Fruit fly (Drosophila melanogaster) whole organism, embryonic: Measurements from ENCODE around the gene CG15047.
A peak's percentile ranks its signal among the peaks of the same experiment; 100 is the strongest.

Source experiments
- Atf6 ChIP-seq: fragments of 200-800 bp; sonication (Bioruptor generic); IDR thresholded peaks from 2 replicates; pipeline ENCODE4 v1.3.6; 2022; ENCODE audit warnings: missing biosample characterization, missing genetic modification characterization
- B-H2 ChIP-seq: fragments of 200-800 bp; sonication (Bioruptor generic); optimal IDR thresholded peaks from 2 replicates; lab custom pipeline; 2018; ENCODE audit warnings: missing biosample characterization, mild to moderate bottlenecking, missing genetic modification characterization
- CG10979 ChIP-seq: fragments of 200-800 bp; sonication (Bioruptor generic); optimal IDR thresholded peaks from 2 replicates; lab custom pipeline; 2018; ENCODE audit warnings: missing biosample characterization, mild to moderate bottlenecking, missing genetic modification characterization, moderate library complexity
- CG11504 ChIP-seq: fragments of 200-800 bp; sonication (Bioruptor generic); optimal IDR thresholded peaks from 3 replicates; lab custom pipeline; 2019; ENCODE audit warnings: missing biosample characterization, mild to moderate bottlenecking, missing genetic modification characterization, moderate library complexity
- CG13296 ChIP-seq: fragments of 200-800 bp; sonication (Bioruptor generic); optimal IDR thresholded peaks from 3 replicates; lab custom pipeline; 2018; ENCODE audit warnings: missing biosample characterization, mild to moderate bottlenecking, missing genetic modification characterization
- CG14710 ChIP-seq: fragments of 200-800 bp; sonication (Bioruptor generic); optimal IDR thresholded peaks from 3 replicates; lab custom pipeline; 2019; ENCODE audit warnings: missing biosample characterization, mild to moderate bottlenecking, missing genetic modification characterization, moderate library complexity
- CG18619 ChIP-seq: fragments of 200-800 bp; sonication (Bioruptor generic); optimal IDR thresholded peaks from 3 replicates; lab custom pipeline; 2017; ENCODE audit warnings: missing biosample characterization, mild to moderate bottlenecking, missing genetic modification characterization
- CG2712 ChIP-seq: fragments of 200-800 bp; optimal IDR thresholded peaks from 3 replicates; lab custom pipeline; 2019; ENCODE audit warnings: missing biosample characterization, mild to moderate bottlenecking, missing genetic modification characterization, moderate library complexity
- CG31224 ChIP-seq: fragments of 200-800 bp; sonication (Bioruptor generic); IDR thresholded peaks from 2 replicates; pipeline ENCODE4 v1.3.6; 2022; ENCODE audit warnings: missing biosample characterization, missing genetic modification characterization
- CG33213 ChIP-seq: fragments of 200-800 bp; sonication (Bioruptor generic); optimal IDR thresholded peaks from 3 replicates; lab custom pipeline; 2016; ENCODE audit warnings: missing biosample characterization, missing genetic modification characterization
- CG3726 ChIP-seq: fragments of 200-800 bp; sonication (Bioruptor generic); IDR thresholded peaks from 3 replicates; pipeline ENCODE4, ENCODE4 v1.3.6; 2022; ENCODE audit warnings: missing biosample characterization, missing genetic modification characterization
- CG5180 ChIP-seq: fragments of 200-800 bp; sonication (Bioruptor generic); optimal IDR thresholded peaks from 3 replicates; lab custom pipeline; 2017; ENCODE audit warnings: missing biosample characterization, missing genetic modification characterization, mild to moderate bottlenecking, moderate library complexity, missing genetic modification reagents
- CG6854 ChIP-seq: fragments of 200-800 bp; sonication (Bioruptor generic); optimal IDR thresholded peaks from 3 replicates; lab custom pipeline; 2017; ENCODE audit warnings: missing biosample characterization, mild to moderate bottlenecking, missing genetic modification characterization
- CG8281 ChIP-seq: fragments of 200-800 bp; sonication (Bioruptor generic); optimal IDR thresholded peaks from 2 replicates; lab custom pipeline; 2018; ENCODE audit warnings: missing biosample characterization, mild to moderate bottlenecking, missing genetic modification characterization, moderate library complexity
- CkIIα-i1 ChIP-seq: fragments of 200-800 bp; sonication (Bioruptor generic); IDR thresholded peaks from 2 replicates; pipeline ENCODE4 v1.3.6; 2022; ENCODE audit warnings: missing biosample characterization, missing genetic modification characterization
- CrebB ChIP-seq: fragments of 200-800 bp; sonication (Bioruptor generic); optimal IDR thresholded peaks from 3 replicates; lab custom pipeline; 2018; ENCODE audit warnings: missing biosample characterization, mild to moderate bottlenecking, missing genetic modification characterization
- D ChIP-seq, 2 experiments: fragments of 200-800 bp in 1 of 2; fragments of >200 bp in 1 of 2; sonication (Bioruptor generic) in 1 of 2; optimal IDR thresholded peaks; 2 replicates in 1 of 2; 3 replicates in 1 of 2; lab custom pipeline; 2017; ENCODE audit warnings: mild to moderate bottlenecking in 1 of 2, missing biosample characterization in 1 of 2, missing genetic modification characterization in 1 of 2, missing genetic modification reagents in 1 of 2
- D19A ChIP-seq: fragments of 200-800 bp; optimal IDR thresholded peaks from 3 replicates; lab custom pipeline; 2019; ENCODE audit warnings: missing biosample characterization, mild to moderate bottlenecking, missing genetic modification characterization, moderate library complexity
- Hmx ChIP-seq: fragments of 200-800 bp; sonication (Bioruptor generic); optimal IDR thresholded peaks from 2 replicates; lab custom pipeline; 2016; ENCODE audit warnings: missing biosample characterization, missing genetic modification characterization
- Kr ChIP-seq: fragments of 200-800 bp; sonication (Bioruptor generic); optimal IDR thresholded peaks from 2 replicates; lab custom pipeline; 2017; ENCODE audit warnings: missing biosample characterization, mild to moderate bottlenecking, missing genetic modification characterization
- Med ChIP-seq: fragments of 200-800 bp; sonication (Bioruptor generic); peaks from one replicate; lab custom pipeline; 2016; ENCODE audit warnings: missing biosample characterization, missing genetic modification characterization, mild to moderate bottlenecking, inconsistent platforms, moderate library complexity
- Meics ChIP-seq: fragments of 200-800 bp; sonication (Bioruptor generic); optimal IDR thresholded peaks from 2 replicates; lab custom pipeline; 2017; ENCODE audit warnings: missing biosample characterization, mild to moderate bottlenecking, missing genetic modification characterization
- Nf-YA ChIP-seq: fragments of 200-800 bp; sonication (Bioruptor generic); IDR thresholded peaks from 2 replicates; pipeline ENCODE4 v1.3.6; 2022; ENCODE audit warnings: missing biosample characterization, missing genetic modification characterization
- Poxn ChIP-seq: fragments of 200-800 bp; sonication (Bioruptor generic); IDR thresholded peaks from 2 replicates; pipeline ENCODE4 v1.3.6; 2022; ENCODE audit warnings: missing biosample characterization, missing genetic modification characterization
- Ravus ChIP-seq: fragments of 200-800 bp; sonication (Bioruptor generic); IDR thresholded peaks from 2 replicates; pipeline ENCODE4 v1.3.6; 2022; ENCODE audit warnings: missing biosample characterization, missing genetic modification characterization
- Sry-δ ChIP-seq: fragments of 200-800 bp; sonication (Bioruptor generic); optimal IDR thresholded peaks from 2 replicates; lab custom pipeline; 2016; ENCODE audit warnings: missing biosample characterization, missing genetic modification characterization
- Ssrp ChIP-seq: fragments of 200-800 bp; sonication (Bioruptor generic); optimal IDR thresholded peaks from 2 replicates; lab custom pipeline; 2018; ENCODE audit warnings: missing biosample characterization, mild to moderate bottlenecking, missing genetic modification characterization, moderate library complexity
- Stat92E ChIP-seq, 3 experiments: fragments of >200 bp in 2 of 3; fragments of 200-800 bp in 1 of 3; sonication (Bioruptor generic) in 1 of 3; optimal IDR thresholded peaks; 2 replicates each; lab custom pipeline; 2017 to 2019; ENCODE audit warnings: missing biosample characterization in 3 of 3, missing genetic modification characterization in 3 of 3, mild to moderate bottlenecking in 1 of 3, moderate library complexity in 1 of 3
- Xbp1 ChIP-seq: fragments of 200-800 bp; sonication (Bioruptor generic); optimal IDR thresholded peaks from 3 replicates; lab custom pipeline; 2016; ENCODE audit warnings: missing biosample characterization, mild to moderate bottlenecking, missing genetic modification characterization
- cg ChIP-seq: fragments of 200-800 bp; sonication (Bioruptor generic); optimal IDR thresholded peaks from 3 replicates; lab custom pipeline; 2019; ENCODE audit warnings: missing biosample characterization, mild to moderate bottlenecking, missing genetic modification characterization, moderate library complexity
- chn ChIP-seq: fragments of 200-800 bp; sonication (Bioruptor generic); optimal IDR thresholded peaks from 2 replicates; lab custom pipeline; 2016; ENCODE audit warnings: missing biosample characterization, missing genetic modification characterization
- crol ChIP-seq: fragments of 200-800 bp; sonication (Bioruptor generic); IDR thresholded peaks from 2 replicates; pipeline ENCODE4 v1.3.6; 2022; ENCODE audit warnings: missing biosample characterization, missing genetic modification characterization
- crp ChIP-seq, 2 experiments: fragments of 200-800 bp; sonication (Bioruptor generic); optimal IDR thresholded peaks; 2 replicates in 1 of 2; 3 replicates in 1 of 2; lab custom pipeline; 2017; ENCODE audit warnings: missing biosample characterization in 2 of 2, missing genetic modification characterization in 2 of 2, mild to moderate bottlenecking in 1 of 2, moderate library complexity in 1 of 2
- dmrt11E ChIP-seq: fragments of 200-800 bp; sonication (Bioruptor generic); optimal IDR thresholded peaks from 3 replicates; lab custom pipeline; 2018; ENCODE audit warnings: missing biosample characterization, mild to moderate bottlenecking, missing genetic modification characterization, moderate library complexity
- gem ChIP-seq: fragments of 200-800 bp; sonication (Bioruptor generic); optimal IDR thresholded peaks from 2 replicates; lab custom pipeline; 2019; ENCODE audit warnings: missing biosample characterization, mild to moderate bottlenecking, missing genetic modification characterization, moderate library complexity
- gsb-n ChIP-seq: fragments of 200-800 bp; sonication (Bioruptor generic); optimal IDR thresholded peaks from 3 replicates; lab custom pipeline; 2018; ENCODE audit warnings: missing biosample characterization, mild to moderate bottlenecking, missing genetic modification characterization
- jing ChIP-seq: fragments of 200-800 bp; sonication (Bioruptor generic); optimal IDR thresholded peaks from 2 replicates; lab custom pipeline; 2018; ENCODE audit warnings: missing biosample characterization, mild to moderate bottlenecking, missing genetic modification characterization
- lola ChIP-seq, 3 experiments: fragments of >200 bp in 2 of 3; fragments of 200-800 bp in 1 of 3; sonication (Bioruptor generic) in 1 of 3; optimal IDR thresholded peaks; 2 replicates each; lab custom pipeline; 2017 to 2019; ENCODE audit warnings: missing biosample characterization in 3 of 3, missing genetic modification characterization in 3 of 3, mild to moderate bottlenecking in 1 of 3, moderate library complexity in 1 of 3
- nerfin-1 ChIP-seq: fragments of 200-800 bp; sonication (Bioruptor generic); optimal IDR thresholded peaks from 3 replicates; lab custom pipeline; 2019; ENCODE audit warnings: missing biosample characterization, mild to moderate bottlenecking, missing genetic modification characterization, moderate library complexity
- onecut ChIP-seq: fragments of 200-800 bp; sonication (Bioruptor generic); IDR thresholded peaks from 2 replicates; pipeline ENCODE4 v1.3.6; 2022; ENCODE audit warnings: missing biosample characterization, missing genetic modification characterization
- prd ChIP-seq, 3 experiments: fragments of >200 bp in 2 of 3; fragments of 200-800 bp in 1 of 3; sonication (Bioruptor generic) in 1 of 3; optimal IDR thresholded peaks in 2 of 3; IDR thresholded peaks in 1 of 3; 2 replicates in 2 of 3; 3 replicates in 1 of 3; pipeline versions ENCODE4 v1.3.6 to Lab custom; 2017 to 2022; ENCODE audit warnings: missing biosample characterization in 1 of 3, missing genetic modification characterization in 1 of 3
- pros ChIP-seq: fragments of 200-800 bp; sonication (Bioruptor generic); optimal IDR thresholded peaks from 3 replicates; lab custom pipeline; 2019; ENCODE audit warnings: missing biosample characterization, mild to moderate bottlenecking, missing genetic modification characterization, moderate library complexity
- sc ChIP-seq, 3 experiments: fragments of >200 bp in 2 of 3; fragments of 200-800 bp in 1 of 3; sonication (Bioruptor generic) in 1 of 3; optimal IDR thresholded peaks; 2 replicates in 2 of 3; 3 replicates in 1 of 3; lab custom pipeline; 2017; ENCODE audit warnings: mild to moderate bottlenecking in 1 of 3, missing biosample characterization in 1 of 3, missing genetic modification characterization in 1 of 3, missing genetic modification reagents in 1 of 3
- sens ChIP-seq: fragments of 200-800 bp; sonication (Bioruptor generic); peaks from one replicate; lab custom pipeline; 2016; ENCODE audit warnings: missing biosample characterization, missing genetic modification characterization
- sob ChIP-seq: fragments of 200-800 bp; sonication (Bioruptor generic); IDR thresholded peaks from 2 replicates; pipeline ENCODE4 v1.3.6; 2022; ENCODE audit warnings: missing biosample characterization, missing genetic modification characterization

CG15047 gene

DNA sequence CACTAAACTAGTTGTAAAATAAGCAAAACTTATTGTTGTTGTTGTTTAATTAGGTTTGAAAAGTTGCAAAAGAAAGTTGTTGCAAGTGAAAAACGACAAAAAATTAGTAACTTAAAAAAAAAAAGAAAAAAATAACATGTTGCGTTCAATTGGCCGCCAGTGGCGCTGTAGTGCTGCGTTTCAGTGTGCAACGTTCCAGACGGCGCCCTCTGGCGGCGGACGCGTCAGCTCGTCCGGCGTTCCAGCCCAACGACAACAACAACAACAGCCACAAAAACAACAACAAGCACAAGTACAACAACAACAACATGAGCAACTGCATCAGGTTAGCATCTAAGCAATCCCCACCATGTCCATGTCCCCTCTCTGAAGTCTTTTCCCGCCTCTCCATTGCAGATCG is 11.1 kb upstream of the CG15047 start (continued):
- TF ChIP-seq CG10979 (tag; lab: Kevin White, UChicago) (peak; percentile 10), Poxn (GFP tag; lab: Robert Waterston, UW) (no peak), CG13296 (GFP tag; lab: Kevin White, UChicago) (peak; percentile 26), Meics (no peak), Ravus (no peak), cg (GFP tag; lab: Kevin White, UChicago) (no peak), Xbp1 (GFP tag; lab: Kevin White, UChicago) (peak; percentile 57), Ssrp (tag; lab: Kevin White, UChicago) (peak; percentile 27), CG33213 (GFP tag; lab: Kevin White, UChicago) (no peak), D (optimal IDR thresholded peaks at IDR 0.05; lab: Kevin White, UChicago) (no peak), D (GFP tag; optimal IDR thresholded peaks at IDR 0.05; lab: Kevin White, UChicago) (no peak), CG3726 (GFP tag; lab: Robert Waterston, UW) (0 out of 3 replicates have a peak, but pooled peaks have one; percentile 38), CkIIα-i1 (GFP tag; lab: Robert Waterston, UW) (no peak), crp (GFP tag; optimal IDR thresholded peaks at IDR 0.05; lab: Kevin White, UChicago) (no peak), Atf6 (GFP tag; lab: Robert Waterston, UW) (no peak), sob (peak; percentile 52; the same call in 1 of the 2 replicates), CrebB (tag; lab: Kevin White, UChicago) (no peak), jing (GFP tag; lab: Kevin White, UChicago) (no peak), sc (optimal IDR thresholded peaks at IDR 0.05; lab: Kevin White, UChicago) (no peak), sc (GFP tag; optimal IDR thresholded peaks at IDR 0.05; lab: Kevin White, UChicago) (peak; percentile 12), CG18619 (GFP tag; lab: Kevin White, UChicago) (peak; percentile 7), Sry-δ (peak; percentile 13)

DNA sequence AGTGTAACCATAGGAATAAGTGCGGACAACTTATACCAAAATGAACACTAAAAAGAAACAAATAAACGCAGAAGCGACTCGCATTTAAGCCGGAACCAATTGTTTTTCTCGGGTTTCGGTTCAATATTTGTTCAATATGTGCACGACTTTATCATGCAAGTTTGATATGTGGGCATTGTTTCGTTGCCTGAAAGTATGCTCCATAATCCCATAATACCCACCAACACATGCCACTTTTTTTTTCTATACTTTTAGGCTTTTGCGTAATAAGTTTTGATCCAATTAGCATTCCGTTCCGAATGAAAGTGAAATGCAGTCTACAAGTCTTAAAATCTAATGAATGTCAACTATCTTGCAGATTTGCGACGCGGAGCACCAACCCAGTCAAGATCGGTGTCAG is 8.1 kb upstream of the CG15047 start:
- TF ChIP-seq B-H2 (GFP tag; lab: Kevin White, UChicago) = no peak
- TF ChIP-seq CG8281 (tag; lab: Kevin White, UChicago) = peak; percentile 61
- TF ChIP-seq Hmx = no peak
- TF ChIP-seq Med = peak; percentile 37
- no peak for TF ChIP-seq chn (GFP tag; lab: Kevin White, UChicago)
- peak; percentile 94 for TF ChIP-seq CG5180 (GFP tag; lab: Kevin White, UChicago)

DNA sequence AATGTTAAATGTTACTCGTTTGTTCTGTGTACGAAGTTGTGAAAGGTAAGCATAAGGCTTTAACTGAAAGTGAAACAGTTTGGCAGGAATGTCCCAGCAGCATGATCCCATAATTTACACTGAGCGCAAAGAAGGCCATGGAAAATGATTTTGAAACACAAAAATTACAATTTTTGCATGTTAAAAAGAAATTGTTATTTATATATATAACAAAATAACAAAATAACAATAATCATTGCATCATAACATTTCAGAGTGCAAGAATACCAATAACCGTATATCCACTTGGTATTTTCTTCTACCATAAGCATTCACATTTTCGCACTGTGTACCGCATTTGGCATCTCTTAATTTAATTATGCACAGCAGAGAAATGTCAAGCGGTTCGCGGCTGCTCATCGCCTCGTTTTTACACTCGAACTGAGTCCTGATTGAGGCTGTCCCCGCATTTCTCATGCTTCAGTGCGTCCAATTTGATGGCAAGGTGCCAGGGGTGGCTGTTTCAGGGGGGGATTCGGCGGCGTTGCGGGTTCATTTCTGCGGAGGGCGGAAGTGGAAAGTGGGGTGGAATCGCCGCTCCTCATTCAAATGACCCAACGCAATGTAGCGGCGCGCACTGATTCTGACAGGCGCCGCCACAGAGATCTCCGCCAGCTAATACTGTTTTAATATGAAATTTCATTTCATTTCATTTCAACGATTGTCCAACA is 5.9 kb upstream of the CG15047 start, which contains the start of gene CG6481:
Gene CG6481, minus strand, starts transcription at position 51 of the 710 bp plus-strand sequence.
- TF ChIP-seq CG2712 (tag; lab: Kevin White, UChicago) (peak; percentile 20), CG6854 (no peak), dmrt11E (tag; lab: Kevin White, UChicago) (peak; percentile 34), sens (peak; percentile 68), pros (peak; percentile 66), CG14710 (tag; lab: Kevin White, UChicago) (peak; percentile 12), lola (GFP tag; optimal IDR thresholded peaks at IDR 0.05; lab: Kevin White, UChicago) (peak in 1 of 3 experiments; percentile 19), Stat92E (GFP tag; optimal IDR thresholded peaks at IDR 0.05; lab: Kevin White, UChicago) (no peak), Nf-YA (no peak), crol (peak; percentile 72), gem (peak; percentile 34), CG11504 (peak; percentile 19), Kr (GFP tag; lab: Kevin White, UChicago) (no peak), prd (optimal IDR thresholded peaks at IDR 0.05; lab: Kevin White, UChicago) (no peak), prd (GFP tag; IDR thresholded peaks at IDR 0.05; lab: Robert Waterston, UW) (peak; percentile 25; the same call in 1 of the 3 replicates), CG31224 (GFP tag; lab: Robert Waterston, UW) (no peak), onecut (GFP tag; lab: Robert Waterston, UW) (no peak), CG10979 (tag; lab: Kevin White, UChicago) (peak; percentile 32), gsb-n (peak; percentile 57), D19A (peak; percentile 7), nerfin-1 (tag; lab: Kevin White, UChicago) (peak; percentile 61)
